Worm (Caenorhabditis elegans): ENCODE data around the gene ZK1240.11.
"Not testable (repeated sequence)": the region's sequence is repeated elsewhere in the genome, so short reads cannot be mapped to it uniquely, and the experiment has no call there.

The ZK1240.11 gene

ce11 chrII:2324956-2325355 is at the start of gene ZK1240.11:
Gene ZK1240.11 (plus strand): TSS chrII:2325256.
- TF ChIP-seq ceh-82 (tag; optimal IDR thresholded peaks at IDR 0.05): no peak

- TF ChIP-seq cey-2 (tag; optimal IDR thresholded peaks at IDR 0.05; ENCODE audit: borderline replicate concordance, insufficient read depth) (no peak), spr-3 (GFP tag; optimal IDR thresholded peaks at IDR 0.05) (no peak), rbr-2 (tag; optimal IDR thresholded peaks at IDR 0.05) (no peak), skn-1 (tag; optimal IDR thresholded peaks at IDR 0.05) (no peak)
Measured at ce11 chrII:2277418-2277817, 47.6 kb upstream of the ZK1240.11 start, which contains the start of gene K09F6.15. Gene K09F6.15 (minus strand): TSS chrII:2277518.

ce11 chrII:2279263-2279662 is 45.8 kb upstream of the ZK1240.11 start, which contains the start of gene K09F6.6:
Gene K09F6.6 (minus strand): TSS chrII:2279305.
- TF ChIP-seq F26F4.8 (GFP tag; conservative IDR thresholded peaks at IDR 0.05) (0 out of 2 replicates have a peak, but pooled peaks have one; percentile 47), ZK337.2 (GFP tag; IDR thresholded peaks at IDR 0.05) (peak; percentile 27; the same call in 1 of the 2 replicates), ceh-82 (tag; optimal IDR thresholded peaks at IDR 0.05) (no peak), D1046.2 (GFP tag; IDR thresholded peaks at IDR 0.05) (0 out of 2 replicates have a peak, but pooled peaks have one; percentile 11), set-16 (GFP tag; IDR thresholded peaks at IDR 0.05) (peak; percentile 70), tra-1 (GFP tag; IDR thresholded peaks at IDR 0.05) (no peak)

- TF ChIP-seq lin-29 (GFP tag; IDR thresholded peaks at IDR 0.05) (no peak), dve-1 (tag; optimal IDR thresholded peaks at IDR 0.05; ENCODE audit: insufficient read depth) (no peak), unc-62 (GFP tag; optimal IDR thresholded peaks at IDR 0.05 in 1 of 2) (peak in 1 of 2 experiments; percentile 48), unc-62 (tag; optimal IDR thresholded peaks at IDR 0.05) (no peak)
Measured at ce11 chrII:2279839-2280238, 45.2 kb upstream of the ZK1240.11 start, which contains the start of gene K09F6.11. Gene K09F6.11 (plus strand): TSS chrII:2280139.

ce11 chrII:2282599-2282998 is 42.5 kb upstream of the ZK1240.11 start, which contains the start of gene K09F6.9:
Gene K09F6.9 (minus strand): TSS chrII:2282699.
- TF ChIP-seq ztf-7 (tag; optimal IDR thresholded peaks at IDR 0.05); cey-2 (tag; optimal IDR thresholded peaks at IDR 0.05; ENCODE audit: borderline replicate concordance, insufficient read depth); nhr-102 (tag; optimal IDR thresholded peaks at IDR 0.05): not testable (repeated sequence)

- no peak for TF ChIP-seq mep-1 (tag; optimal IDR thresholded peaks at IDR 0.05)
- no peak for TF ChIP-seq mxl-3 (GFP tag; optimal IDR thresholded peaks at IDR 0.05)
- TF ChIP-seq F10B5.3 (tag; optimal IDR thresholded peaks at IDR 0.05): no peak
- TF ChIP-seq nhr-48 (tag; optimal IDR thresholded peaks at IDR 0.05): no peak
- peak in 1 of 2 experiments; percentile 92 for TF ChIP-seq unc-62 (GFP tag; optimal IDR thresholded peaks at IDR 0.05 in 1 of 2)
- no peak for TF ChIP-seq unc-62 (tag; optimal IDR thresholded peaks at IDR 0.05)
Measured at ce11 chrII:2284703-2285102, 40.4 kb upstream of the ZK1240.11 start.

- TF ChIP-seq lin-1 (GFP tag; IDR thresholded peaks at IDR 0.05) (no peak), spr-3 (GFP tag; optimal IDR thresholded peaks at IDR 0.05) (no peak), nhr-111 (GFP tag; optimal IDR thresholded peaks at IDR 0.05) (no peak), skn-1 (tag; optimal IDR thresholded peaks at IDR 0.05) (no peak), zip-11 (GFP tag; IDR thresholded peaks at IDR 0.05) (no peak), nhr-102 (tag; optimal IDR thresholded peaks at IDR 0.05) (no peak), ceh-20 (GFP tag; IDR thresholded peaks at IDR 0.05) (no peak), pqm-1 (tag; optimal IDR thresholded peaks at IDR 0.05) (no peak), gei-8 (GFP tag; optimal IDR thresholded peaks at IDR 0.05) (no peak)
Measured at ce11 chrII:2288798-2289197, 36.3 kb upstream of the ZK1240.11 start, which contains the start of the genes K09F6.10 and K09F6.13. Gene K09F6.10 (minus strand): TSS chrII:2288883. Gene K09F6.13 (plus strand): TSS chrII:2289114.

ce11 chrII:2289441-2289840 is 35.6 kb upstream of the ZK1240.11 start:
- TF ChIP-seq egl-43 (GFP tag; IDR thresholded peaks at IDR 0.05) (no peak), nhr-11 (tag; optimal IDR thresholded peaks at IDR 0.05) (peak; percentile 22), skn-1 (tag; optimal IDR thresholded peaks at IDR 0.05) (no peak), R02D3.7 (tag; optimal IDR thresholded peaks at IDR 0.05) (no peak), F26F4.8 (GFP tag; conservative IDR thresholded peaks at IDR 0.05) (no peak), dmd-8 (GFP tag; IDR thresholded peaks at IDR 0.05) (no peak), hif-1 (tag; optimal IDR thresholded peaks at IDR 0.05) (peak in 1 of 2 experiments; percentile 16), lin-13 (GFP tag; optimal IDR thresholded peaks at IDR 0.05) (no peak), fos-1 (tag; optimal IDR thresholded peaks at IDR 0.05) (no peak), madf-9 (GFP tag; conservative IDR thresholded peaks at IDR 0.05) (no peak), unc-62 (GFP tag; optimal IDR thresholded peaks at IDR 0.05 in 1 of 2) (peak in 1 of 2 experiments; percentile 95), unc-62 (tag; optimal IDR thresholded peaks at IDR 0.05) (no peak), nhr-48 (tag; optimal IDR thresholded peaks at IDR 0.05) (no peak), Y5F2A.4 (GFP tag; optimal IDR thresholded peaks at IDR 0.05) (no peak), nhr-237 (tag; optimal IDR thresholded peaks at IDR 0.05) (no peak), D1046.2 (GFP tag; IDR thresholded peaks at IDR 0.05) (no peak)
